Worm (Caenorhabditis elegans): Measurements from ENCODE around the gene F49C5.16.

DNA sequence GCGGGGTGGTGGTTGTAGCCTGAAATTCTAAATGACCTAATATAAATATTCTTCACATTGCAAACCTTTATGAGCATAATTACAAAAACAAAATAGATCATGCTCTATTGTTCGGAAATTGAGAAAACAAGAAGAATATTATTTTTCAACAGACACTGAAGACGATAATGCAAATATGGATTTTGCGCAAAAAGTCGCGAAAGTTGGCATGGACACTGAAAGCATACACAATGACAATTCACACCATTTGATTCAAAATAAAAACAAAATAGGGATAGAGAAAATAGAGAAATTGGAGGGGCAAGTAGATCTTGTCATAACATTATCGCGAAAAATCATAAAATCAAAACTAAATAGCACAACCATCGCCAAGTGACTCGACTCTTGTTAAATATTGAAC, 25.1 kb downstream of the F49C5.16 start, which contains the start of gene Y38E10A.35:
- TF ChIP-seq lin-15B (tag; optimal IDR thresholded peaks at IDR 0.05), result no peak
- TF ChIP-seq pha-4 (tag; optimal IDR thresholded peaks at IDR 0.05), result no peak
- no peak for TF ChIP-seq mdl-1 (tag; optimal IDR thresholded peaks at IDR 0.05)
- no peak for TF ChIP-seq nhr-12 (tag; optimal IDR thresholded peaks at IDR 0.05)
- no peak for TF ChIP-seq elt-1 (tag; optimal IDR thresholded peaks at IDR 0.05)
- no peak for TF ChIP-seq sea-2 (GFP tag; optimal IDR thresholded peaks at IDR 0.05)
- no peak for TF ChIP-seq nhr-237 (tag; optimal IDR thresholded peaks at IDR 0.05)
- no peak for TF ChIP-seq zag-1 (tag; optimal IDR thresholded peaks at IDR 0.05)
- no peak for TF ChIP-seq unc-62 (GFP tag; optimal IDR thresholded peaks at IDR 0.05)
- no peak for TF ChIP-seq ztf-4 (tag; optimal IDR thresholded peaks at IDR 0.05)
